Worm (Caenorhabditis elegans) whole organism, late embryonic: ENCODE data around the gene prx-1.
A peak's percentile ranks its signal among the peaks of the same experiment; 100 is the strongest.

Experiments used
- C38D4.7 ChIP-seq: fragments of 200-800 bp; sonication (Bioruptor generic); optimal IDR thresholded peaks from 2 replicates; lab custom pipeline; 2018; ENCODE audit warnings: mild to moderate bottlenecking, missing genetic modification characterization, moderate library complexity, missing compliant biosample characterization
- F13H6.1 ChIP-seq: sonication (generic microtip); optimal IDR thresholded peaks from 2 replicates; lab custom pipeline; 2016; ENCODE audit warnings: missing genetic modification characterization, missing compliant biosample characterization
- K09A11.1 ChIP-seq: sonication (generic microtip); optimal IDR thresholded peaks from 2 replicates; lab custom pipeline; 2017; ENCODE audit warnings: antibody characterized with exemption, mild to moderate bottlenecking, missing genetic modification characterization, missing compliant biosample characterization; ENCODE audit not compliant: insufficient read depth
- ahr-1 ChIP-seq: sonication (generic microtip); optimal IDR thresholded peaks from 2 replicates; lab custom pipeline; 2016; ENCODE audit warnings: missing genetic modification characterization, missing compliant biosample characterization
- ceh-18 ChIP-seq: sonication (generic microtip); optimal IDR thresholded peaks from 2 replicates; lab custom pipeline; 2016; ENCODE audit warnings: missing genetic modification characterization, missing compliant biosample characterization
- ceh-2 ChIP-seq: sonication (generic microtip); optimal IDR thresholded peaks from 2 replicates; lab custom pipeline; 2016; ENCODE audit warnings: missing genotype, missing genetic modification characterization, missing compliant biosample characterization
- ceh-22 ChIP-seq: sonication (generic microtip); optimal IDR thresholded peaks from 2 replicates; lab custom pipeline; 2017; ENCODE audit warnings: missing biosample characterization, missing genetic modification characterization
- ceh-24 ChIP-seq: sonication (generic microtip); optimal IDR thresholded peaks from 2 replicates; lab custom pipeline; 2016; ENCODE audit warnings: mild to moderate bottlenecking, missing genetic modification characterization, missing compliant biosample characterization
- ceh-30 ChIP-seq: fragments of 150-350 bp; optimal IDR thresholded peaks from 2 replicates; lab custom pipeline; 2014; ENCODE audit warnings: missing biosample characterization, missing genetic modification characterization
- ceh-34 ChIP-seq: sonication (generic microtip); optimal IDR thresholded peaks from 2 replicates; lab custom pipeline; 2016; ENCODE audit warnings: mild to moderate bottlenecking, missing genetic modification characterization, missing compliant biosample characterization
- ceh-45 ChIP-seq: fragments of 200-800 bp; sonication (Bioruptor generic); IDR thresholded peaks from 2 replicates; pipeline ENCODE4 v1.3.6; 2022; ENCODE audit warnings: missing genetic modification reagents, missing genetic modification characterization, missing compliant biosample characterization
- ceh-6 ChIP-seq: fragments of 200-800 bp; sonication (Bioruptor generic); optimal IDR thresholded peaks from 2 replicates; lab custom pipeline; 2018; ENCODE audit warnings: mild to moderate bottlenecking, missing genetic modification characterization, missing compliant biosample characterization
- dve-1 ChIP-seq: sonication (generic microtip); optimal IDR thresholded peaks from 2 replicates; lab custom pipeline; 2017; ENCODE audit warnings: antibody characterized with exemption, mild to moderate bottlenecking, missing genetic modification characterization, missing compliant biosample characterization
- elt-2 ChIP-seq: sonication (generic microtip); optimal IDR thresholded peaks from 2 replicates; lab custom pipeline; 2016; ENCODE audit warnings: missing genetic modification reagents, missing genetic modification characterization, missing compliant biosample characterization
- elt-4 ChIP-seq: sonication (generic microtip); optimal IDR thresholded peaks from 2 replicates; lab custom pipeline; 2016; ENCODE audit warnings: missing genetic modification characterization, missing compliant biosample characterization
- ets-4 ChIP-seq: sonication (generic microtip); optimal IDR thresholded peaks from 2 replicates; lab custom pipeline; 2016; ENCODE audit warnings: missing genetic modification characterization, missing compliant biosample characterization
- fkh-10 ChIP-seq: fragments of 150-350 bp; optimal IDR thresholded peaks from 2 replicates; lab custom pipeline; 2014; ENCODE audit warnings: missing biosample characterization, missing genetic modification reagents, missing genetic modification characterization
- hlh-15 ChIP-seq: sonication (generic microtip); optimal IDR thresholded peaks from 2 replicates; lab custom pipeline; 2016; ENCODE audit warnings: missing genetic modification characterization, missing compliant biosample characterization
- hlh-30 ChIP-seq: sonication (generic microtip); optimal IDR thresholded peaks from 2 replicates; lab custom pipeline; 2017; ENCODE audit warnings: antibody characterized with exemption, missing genetic modification characterization, missing compliant biosample characterization; ENCODE audit not compliant: insufficient read depth
- hlh-8 ChIP-seq: sonication (generic microtip); optimal IDR thresholded peaks from 2 replicates; lab custom pipeline; 2016; ENCODE audit warnings: missing genotype, missing genetic modification characterization, missing compliant biosample characterization
- mec-3 ChIP-seq: sonication (generic microtip); optimal IDR thresholded peaks from 2 replicates; lab custom pipeline; 2016; ENCODE audit warnings: borderline replicate concordance, missing genetic modification characterization, missing compliant biosample characterization
- nfya-1 ChIP-seq: sonication (generic microtip); optimal IDR thresholded peaks from 2 replicates; lab custom pipeline; 2017; ENCODE audit warnings: missing genetic modification characterization, mild to moderate bottlenecking, missing compliant biosample characterization, antibody characterized with exemption, moderate library complexity
- nhr-11 ChIP-seq: fragments of 150-350 bp; optimal IDR thresholded peaks from 2 replicates; lab custom pipeline; 2014; ENCODE audit warnings: missing biosample characterization, missing genetic modification characterization
- odd-2 ChIP-seq: sonication (generic microtip); optimal IDR thresholded peaks from 2 replicates; lab custom pipeline; 2017; ENCODE audit warnings: antibody characterized with exemption, mild to moderate bottlenecking, missing genetic modification characterization, missing compliant biosample characterization
- pag-3 ChIP-seq: sonication (generic microtip); optimal IDR thresholded peaks from 2 replicates; lab custom pipeline; 2016; ENCODE audit warnings: missing compliant biosample characterization, missing genetic modification characterization, borderline replicate concordance
- pat-9 ChIP-seq: fragments of 200-800 bp; sonication (Bioruptor generic); optimal IDR thresholded peaks from 2 replicates; lab custom pipeline; 2018; ENCODE audit warnings: mild to moderate bottlenecking, missing genetic modification characterization, moderate library complexity, missing compliant biosample characterization
- pha-4 ChIP-seq: fragments of 150-350 bp; optimal IDR thresholded peaks from 2 replicates; lab custom pipeline; 2018; ENCODE audit warnings: missing biosample characterization, missing genetic modification reagents, missing genetic modification characterization
- pqm-1 ChIP-seq: sonication (generic microtip); optimal IDR thresholded peaks from 2 replicates; lab custom pipeline; 2016; ENCODE audit warnings: missing genetic modification characterization, missing compliant biosample characterization
- pros-1 ChIP-seq: fragments of 150-350 bp; optimal IDR thresholded peaks from 2 replicates; lab custom pipeline; 2014; ENCODE audit warnings: missing biosample characterization, missing genetic modification reagents, missing genetic modification characterization
- ref-2 ChIP-seq: sonication (generic microtip); optimal IDR thresholded peaks from 2 replicates; lab custom pipeline; 2016; ENCODE audit warnings: missing genetic modification characterization, missing compliant biosample characterization
- rnt-1 ChIP-seq: sonication (generic microtip); optimal IDR thresholded peaks from 2 replicates; lab custom pipeline; 2016; ENCODE audit warnings: missing genetic modification characterization, missing compliant biosample characterization
- sox-2 ChIP-seq: fragments of 200-800 bp; sonication (Bioruptor generic); IDR thresholded peaks from 2 replicates; pipeline ENCODE4 v1.3.6; 2022; ENCODE audit warnings: missing genetic modification reagents, missing genetic modification characterization, missing compliant biosample characterization
- sox-4 ChIP-seq: sonication (generic microtip); optimal IDR thresholded peaks from 2 replicates; lab custom pipeline; 2017; ENCODE audit warnings: mild to moderate bottlenecking, missing genetic modification characterization, inconsistent platforms, missing compliant biosample characterization
- syd-9 ChIP-seq: sonication (generic microtip); optimal IDR thresholded peaks from 2 replicates; lab custom pipeline; 2016; ENCODE audit warnings: mild to moderate bottlenecking, missing genetic modification characterization, moderate library complexity, missing compliant biosample characterization
- tbx-2 ChIP-seq: sonication (generic microtip); optimal IDR thresholded peaks from 2 replicates; lab custom pipeline; 2016; ENCODE audit warnings: missing genetic modification characterization, missing compliant biosample characterization
- ttx-3 ChIP-seq: sonication (generic microtip); optimal IDR thresholded peaks from 2 replicates; lab custom pipeline; 2016; ENCODE audit warnings: missing genetic modification reagents, missing genetic modification characterization, missing compliant biosample characterization
- unc-3 ChIP-seq, 2 experiments: fragments of 200-800 bp in 1 of 2; sonication (Bioruptor generic) in 1 of 2; sonication (generic microtip) in 1 of 2; conservative IDR thresholded peaks in 1 of 2; optimal IDR thresholded peaks in 1 of 2; 2 replicates each; pipeline versions ENCODE4 v1.3.6 to Lab custom; 2016 to 2022; ENCODE audit warnings: missing compliant biosample characterization in 2 of 2, missing genetic modification characterization in 2 of 2, missing genetic modification reagents in 1 of 2
- unc-42 ChIP-seq: sonication (generic microtip); optimal IDR thresholded peaks from 2 replicates; lab custom pipeline; 2016; ENCODE audit warnings: missing genotype, missing genetic modification characterization, missing compliant biosample characterization
- unc-55 ChIP-seq: sonication (generic microtip); optimal IDR thresholded peaks from 2 replicates; lab custom pipeline; 2017; ENCODE audit warnings: missing biosample characterization, missing genetic modification reagents, missing genetic modification characterization
- zip-5 ChIP-seq: sonication (generic microtip); optimal IDR thresholded peaks from 2 replicates; lab custom pipeline; 2016; ENCODE audit warnings: missing genetic modification characterization, missing compliant biosample characterization

Gene prx-1

DNA sequence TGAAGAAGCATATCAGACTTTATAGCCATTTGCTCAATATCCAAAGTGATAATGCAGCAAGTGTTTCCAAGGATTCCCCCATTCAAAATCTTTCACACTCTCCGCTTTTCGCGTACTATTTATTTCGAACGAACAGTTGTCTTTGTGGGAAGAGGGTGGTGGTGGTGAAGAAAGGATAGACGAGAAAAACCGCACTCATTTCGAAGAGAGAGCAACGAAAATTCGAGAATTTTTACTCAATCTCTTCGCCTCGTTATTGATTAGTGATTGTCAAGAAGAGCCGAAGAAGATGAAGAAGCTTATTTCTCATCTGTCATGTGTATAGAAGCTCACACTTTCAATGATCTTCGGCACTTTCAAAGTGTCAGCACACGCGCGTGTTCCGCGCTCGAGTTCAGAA, 25.8 kb upstream of the prx-1 start (continued):
- TF ChIP-seq ceh-6 (no peak), fkh-10 (GFP tag; lab: Kevin White, UChicago) (no peak)

DNA sequence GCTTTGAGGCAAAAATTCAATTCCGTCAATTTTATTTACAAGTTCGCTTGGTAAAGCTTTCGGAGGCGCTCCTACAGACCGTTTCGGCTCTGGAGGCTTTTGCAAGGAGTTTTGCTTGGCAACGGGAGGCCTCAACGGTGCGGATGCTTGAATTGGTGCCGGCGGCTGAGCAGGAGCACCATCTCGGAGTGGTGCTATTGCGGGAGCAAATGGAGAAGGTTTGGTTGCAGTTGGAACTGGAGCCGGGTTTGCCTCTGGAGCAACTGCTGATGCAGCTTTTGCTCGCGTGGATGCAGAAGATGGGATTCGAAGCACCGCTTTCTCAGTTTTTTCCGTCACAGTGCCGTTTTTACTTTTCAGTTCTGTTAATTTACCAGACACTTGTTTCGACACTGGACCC, 23.7 kb upstream of the prx-1 start:
- TF ChIP-seq odd-2 (no peak), mec-3 (tag; lab: Kevin White, UChicago) (peak; percentile 44)

DNA sequence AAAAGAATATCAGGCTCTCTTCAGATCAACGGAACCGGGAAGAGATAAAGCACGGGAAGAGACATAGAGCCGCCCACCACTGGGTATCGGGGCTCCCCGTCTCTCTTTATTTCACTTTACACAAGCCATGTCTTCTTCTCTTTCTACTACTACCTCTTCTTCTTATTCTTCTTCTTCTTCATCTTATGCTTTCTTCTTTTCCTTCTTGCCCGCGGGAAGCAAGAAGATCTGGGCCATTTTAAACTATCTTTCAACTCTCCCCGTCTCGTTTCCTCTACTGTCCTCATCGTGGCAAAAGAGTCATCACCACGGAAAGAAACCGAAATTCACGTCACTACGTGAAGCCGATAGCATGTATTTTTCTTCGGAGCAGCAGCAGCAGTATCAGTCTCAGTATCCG, 21.1 kb upstream of the prx-1 start:
- TF ChIP-seq tbx-2 (tag; lab: Kevin White, UChicago) (peak; percentile 30), ceh-6 (no peak), sox-4 (tag; lab: Kevin White, UChicago) (no peak), sox-2 (no peak), unc-55 (GFP tag; lab: Kevin White, UChicago) (peak; percentile 65), zip-5 (tag; lab: Kevin White, UChicago) (no peak), pros-1 (tag; lab: Kevin White, UChicago) (no peak), pag-3 (tag; lab: Kevin White, UChicago) (no peak), unc-42 (tag; lab: Kevin White, UChicago) (no peak), C38D4.7 (GFP tag; lab: Kevin White, UChicago) (no peak), ceh-2 (no peak), pqm-1 (tag; lab: Kevin White, UChicago) (no peak), ref-2 (tag; lab: Kevin White, UChicago) (no peak), pat-9 (tag; lab: Kevin White, UChicago) (peak; percentile 20), ceh-24 (tag; lab: Kevin White, UChicago) (no peak), nhr-11 (tag; lab: Kevin White, UChicago) (no peak), rnt-1 (peak; percentile 56), elt-2 (tag; lab: Kevin White, UChicago) (no peak), dve-1 (no peak), ahr-1 (no peak), hlh-8 (tag; lab: Kevin White, UChicago) (no peak), hlh-15 (tag; lab: Kevin White, UChicago) (no peak), unc-3 (GFP tag; conservative IDR thresholded peaks at IDR 0.05; lab: Robert Waterston, UW) (no peak), unc-3 (tag; optimal IDR thresholded peaks at IDR 0.05; lab: Kevin White, UChicago) (no peak), nfya-1 (peak; percentile 12), ets-4 (tag; lab: Kevin White, UChicago) (no peak), ttx-3 (no peak), ceh-34 (tag; lab: Kevin White, UChicago) (peak; percentile 44), syd-9 (tag; lab: Kevin White, UChicago) (peak; percentile 12), elt-4 (tag; lab: Kevin White, UChicago) (no peak), ceh-30 (no peak), F13H6.1 (tag; lab: Kevin White, UChicago) (no peak), pha-4 (no peak), ceh-18 (tag; lab: Kevin White, UChicago) (peak; percentile 90), ceh-45 (no peak)
- TF ChIP-seq, all 69 proteins: peak for 8

DNA sequence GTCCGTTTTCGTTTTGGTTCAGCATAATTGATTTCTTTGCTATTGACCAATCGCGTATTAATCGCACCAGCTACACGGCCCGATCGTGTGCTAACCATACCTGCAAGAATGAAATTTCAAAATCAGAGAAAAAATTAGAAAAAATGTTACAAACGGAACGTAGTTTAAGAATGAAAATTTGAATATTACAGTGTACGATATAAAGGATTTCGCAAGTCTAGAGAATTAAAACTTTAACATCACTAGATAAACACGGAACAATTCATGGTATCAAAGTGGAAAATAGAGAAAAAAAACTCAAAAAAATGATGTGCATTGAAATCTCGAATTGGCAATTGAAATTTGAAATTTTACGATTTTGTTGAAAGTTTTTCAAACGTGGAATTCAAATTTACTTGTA, 17.2 kb upstream of the prx-1 start, which contains the start of gene madd-3:
Gene madd-3 (minus strand): TSS at position 101 of the 400 bp plus-strand sequence.
- TF ChIP-seq elt-2 (tag; lab: Kevin White, UChicago) (no peak), hlh-30 (tag; lab: Kevin White, UChicago) (no peak), hlh-15 (tag; lab: Kevin White, UChicago) (no peak), K09A11.1 (tag; lab: Kevin White, UChicago) (no peak), ceh-30 (no peak), ahr-1 (no peak), mec-3 (tag; lab: Kevin White, UChicago) (no peak), syd-9 (tag; lab: Kevin White, UChicago) (no peak), ttx-3 (no peak), fkh-10 (GFP tag; lab: Kevin White, UChicago) (no peak), ceh-22 (tag; lab: Kevin White, UChicago) (no peak), pag-3 (tag; lab: Kevin White, UChicago) (no peak), tbx-2 (tag; lab: Kevin White, UChicago) (no peak), odd-2 (no peak), ceh-6 (no peak)
